Fruit fly (Drosophila melanogaster) S2 (cell line): ENCODE results near the gene Ca-alpha1T.

Experiments used
- CG8478 ChIP-seq: fragments of >200 bp; optimal IDR thresholded peaks from 2 replicates; lab custom pipeline; 2018
- CTCF ChIP-seq, 2 experiments: fragments of >200 bp; optimal IDR thresholded peaks; 2 replicates each; lab custom pipeline; 2018

Gene Ca-alpha1T

dm6 chrX:6192332-6192731, at the start of gene Ca-alpha1T:
Ca-alpha1T (minus strand) TSS chrX:6192483.
- TF ChIP-seq CG8478 (lab: Kevin White, UChicago) (no peak), CTCF (optimal IDR thresholded peaks at IDR 0.05; lab: Kevin White, UChicago) (no peak)

DNA sequence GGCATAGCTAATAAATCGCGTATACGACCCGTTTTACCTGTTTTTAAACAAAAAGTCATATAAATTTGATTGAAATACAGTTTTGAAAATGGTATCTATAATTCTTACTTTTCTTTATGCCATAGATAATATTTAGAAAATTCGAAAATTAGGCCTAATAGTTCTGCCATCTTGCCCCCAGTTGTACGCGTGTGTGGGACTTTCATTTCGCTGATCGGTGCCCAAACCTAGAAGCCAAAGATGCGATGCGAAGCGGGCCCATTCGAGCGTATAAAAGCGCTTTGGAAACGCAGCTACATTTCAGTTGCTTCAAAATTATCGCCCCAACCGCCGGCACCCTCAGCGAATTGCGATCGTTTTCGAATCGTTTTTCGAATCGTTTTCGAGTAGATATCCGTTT, 44.7 kb upstream of the Ca-alpha1T start, which contains the start of gene CG14445:
Gene CG14445, plus strand, starts transcription at position 301 of the 400 bp plus-strand sequence.
- no peak for TF ChIP-seq CTCF (optimal IDR thresholded peaks at IDR 0.05; lab: Kevin White, UChicago)
- TF ChIP-seq CG8478 (lab: Kevin White, UChicago) = no peak

DNA sequence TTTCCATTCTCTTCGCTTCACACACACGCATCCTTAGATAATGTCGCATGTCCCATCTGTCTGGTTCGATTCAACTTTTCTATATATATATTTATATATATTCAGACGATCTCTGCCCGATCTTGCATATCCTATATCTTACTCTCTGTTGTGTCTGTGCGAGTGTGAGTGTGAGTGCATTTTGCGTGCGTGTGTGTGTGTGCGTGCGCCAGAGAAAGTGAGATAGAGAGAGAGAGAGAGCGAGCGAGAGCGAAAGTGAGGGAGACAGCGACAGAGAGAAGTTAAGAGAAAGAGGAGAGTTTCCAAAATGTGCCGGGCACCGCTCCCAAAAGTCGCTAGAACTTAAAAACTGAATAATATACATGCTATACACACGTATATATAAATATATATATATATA, 39.5 kb upstream of the Ca-alpha1T start:
- TF ChIP-seq CTCF (optimal IDR thresholded peaks at IDR 0.05; lab: Kevin White, UChicago) (no peak), CG8478 (lab: Kevin White, UChicago) (no peak)

DNA sequence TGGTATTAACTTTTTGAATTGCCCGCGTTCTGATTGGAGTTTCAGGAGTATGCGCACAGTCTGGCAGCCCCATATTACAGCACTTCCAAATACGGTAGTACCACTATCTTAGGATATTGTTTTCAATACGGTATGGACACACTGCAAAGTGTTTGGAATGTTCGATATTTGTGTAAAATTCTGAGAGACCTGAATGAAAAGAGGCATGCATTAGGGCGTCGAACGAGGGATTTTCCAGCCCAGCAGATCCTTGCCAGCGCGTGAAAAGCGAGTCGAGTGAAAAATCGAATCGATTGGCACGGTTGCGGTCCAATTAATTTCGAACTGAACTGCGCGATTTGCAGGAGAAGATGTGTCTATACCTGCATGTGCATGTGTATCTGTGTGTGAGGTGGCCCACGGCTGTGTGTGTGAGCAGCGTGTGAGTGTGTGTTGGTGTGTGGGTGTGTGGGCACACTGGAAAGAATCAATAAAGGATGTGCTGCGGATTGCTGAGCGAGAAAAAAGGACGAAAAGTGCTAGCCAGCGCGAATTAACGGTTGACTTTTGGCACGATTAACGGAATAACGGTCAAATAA, 33.3 kb upstream of the Ca-alpha1T start, which contains the start of gene dtn:
Gene dtn, plus strand, starts transcription at position 176 of the 578 bp plus-strand sequence.
- TF ChIP-seq CG8478 (lab: Kevin White, UChicago) (no peak), CTCF (optimal IDR thresholded peaks at IDR 0.05; lab: Kevin White, UChicago) (no peak)

DNA sequence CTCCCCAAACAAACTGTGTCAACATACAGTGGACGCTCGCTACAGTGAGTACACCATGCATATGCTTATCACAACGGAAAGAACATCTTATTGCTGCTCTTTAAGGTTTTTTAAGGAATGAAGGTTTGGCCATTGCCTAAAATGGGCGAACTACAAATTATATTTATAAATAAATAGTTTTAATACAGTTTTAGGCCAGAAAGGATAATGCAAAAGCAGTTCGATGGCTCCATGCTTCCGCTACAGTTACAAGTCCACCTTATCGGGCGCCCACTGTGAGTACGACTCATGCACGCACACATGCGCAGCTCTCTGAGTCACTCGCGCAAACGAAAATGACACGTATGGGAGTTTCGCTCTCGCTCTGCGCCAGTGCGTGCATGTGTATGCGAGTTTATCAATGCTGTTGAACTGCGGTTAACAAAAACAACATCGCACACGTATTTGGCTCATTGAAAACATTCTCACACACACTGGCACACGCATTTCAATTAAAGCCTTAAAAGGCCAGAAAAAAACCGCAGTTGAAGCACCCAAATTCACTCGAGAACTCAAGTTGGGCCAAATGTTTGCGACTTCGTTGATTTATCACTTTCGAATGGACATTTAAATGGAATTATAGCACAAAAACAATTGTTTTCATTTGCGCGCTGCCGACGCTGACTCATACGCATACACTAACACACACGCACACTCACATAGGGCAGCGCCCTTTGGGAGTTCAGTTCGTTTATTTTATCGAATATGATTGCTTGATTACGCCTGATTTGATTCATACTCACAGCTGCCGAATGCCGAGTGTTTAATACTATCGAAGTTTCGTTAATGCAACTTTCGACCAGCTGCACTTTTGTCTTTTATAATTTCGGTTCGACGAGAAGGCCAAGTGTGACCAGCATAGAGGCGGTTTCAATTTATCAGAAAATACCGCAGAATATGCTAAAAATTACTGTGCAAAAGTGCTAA, 32.2 kb upstream of the Ca-alpha1T start, which contains the start of gene sqh:
Gene sqh, minus strand, starts transcription at position 916 of the 966 bp plus-strand sequence.
- TF ChIP-seq CG8478 (lab: Kevin White, UChicago) = no peak
- TF ChIP-seq CTCF (optimal IDR thresholded peaks at IDR 0.05; lab: Kevin White, UChicago) = no peak

- TF ChIP-seq CG8478 (lab: Kevin White, UChicago) = no peak
- TF ChIP-seq CTCF (optimal IDR thresholded peaks at IDR 0.05; lab: Kevin White, UChicago) = no peak
These were observed 27.6 kb upstream of the Ca-alpha1T start, which contains the start of gene Efr for dm6 chrX:6219845-6220345. Efr (plus strand) TSS chrX:6219957.

DNA sequence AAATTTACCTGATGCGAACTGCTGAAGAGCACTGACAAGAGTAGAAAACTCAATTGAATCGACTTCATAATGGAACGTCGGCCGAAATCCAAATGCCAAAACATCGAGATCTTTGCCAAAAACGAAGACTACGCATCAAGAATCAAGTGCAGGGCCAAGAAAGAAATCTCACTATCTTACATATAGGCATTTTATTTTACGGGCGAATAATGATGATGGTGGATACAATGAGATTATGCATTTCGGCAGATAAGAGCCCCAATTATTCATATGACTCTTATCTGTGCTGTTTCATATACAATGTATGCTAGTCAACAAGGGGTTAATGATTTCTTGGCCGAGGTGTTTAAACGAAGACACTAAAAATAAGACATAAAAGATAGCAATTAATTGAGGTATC, 26.9 kb upstream of the Ca-alpha1T start, which contains the start of gene Btnd:
Gene Btnd, minus strand, starts transcription at position 101 of the 400 bp plus-strand sequence.
- TF ChIP-seq CTCF (optimal IDR thresholded peaks at IDR 0.05; lab: Kevin White, UChicago) (no peak), CG8478 (lab: Kevin White, UChicago) (no peak)

dm6 chrX:6216650-6217049, 24.4 kb upstream of the Ca-alpha1T start:
- TF ChIP-seq CTCF (optimal IDR thresholded peaks at IDR 0.05; lab: Kevin White, UChicago) = no peak
- TF ChIP-seq CG8478 (lab: Kevin White, UChicago) = no peak

DNA sequence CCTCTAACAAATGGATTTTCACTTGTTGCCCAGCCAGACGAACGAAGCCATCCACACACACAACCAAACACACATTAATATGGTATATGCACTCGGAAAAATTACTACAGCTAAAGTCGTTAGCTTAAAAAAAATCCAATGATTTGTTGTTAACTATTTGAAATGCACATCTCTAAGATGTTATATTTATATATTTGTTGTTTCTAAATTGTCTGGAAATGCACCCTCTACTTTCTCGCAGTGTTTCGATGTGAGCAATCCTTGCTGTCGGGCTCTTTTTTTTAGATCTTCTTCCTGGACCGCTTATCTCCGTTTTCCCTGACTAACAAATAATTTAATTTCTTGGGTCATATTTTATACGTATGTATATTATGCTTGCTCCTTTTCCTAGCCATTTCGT, 12.8 kb upstream of the Ca-alpha1T start:
- TF ChIP-seq CG8478 (lab: Kevin White, UChicago) = no peak
- TF ChIP-seq CTCF (optimal IDR thresholded peaks at IDR 0.05; lab: Kevin White, UChicago) = no peak

DNA sequence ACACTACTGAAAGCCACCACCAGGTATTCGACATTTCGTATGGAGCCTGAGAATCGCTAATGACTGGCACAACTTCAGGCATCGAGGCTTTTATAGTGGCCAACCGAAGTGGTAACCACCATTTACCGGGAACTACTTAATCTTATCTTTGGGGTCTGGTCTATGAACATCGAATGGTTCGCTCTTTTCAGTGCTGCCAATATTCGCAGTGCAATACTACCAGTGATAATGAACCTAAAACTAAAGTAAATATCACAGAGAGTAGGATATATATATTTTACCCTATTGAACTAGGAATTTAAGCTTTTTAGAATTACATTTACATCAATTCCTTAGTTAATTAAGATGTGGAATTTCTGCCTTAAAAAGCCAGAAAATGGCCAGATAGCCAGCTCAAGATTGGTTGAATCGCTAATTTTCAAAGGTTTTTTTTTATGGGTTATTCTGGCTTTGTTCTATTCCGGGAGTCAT, 10.3 kb upstream of the Ca-alpha1T start, which contains the start of gene vanin-like:
Gene vanin-like, minus strand, starts transcription at position 51 of the 471 bp plus-strand sequence.
- no peak for TF ChIP-seq CG8478 (lab: Kevin White, UChicago)
- TF ChIP-seq CTCF (optimal IDR thresholded peaks at IDR 0.05; lab: Kevin White, UChicago) = no peak

DNA sequence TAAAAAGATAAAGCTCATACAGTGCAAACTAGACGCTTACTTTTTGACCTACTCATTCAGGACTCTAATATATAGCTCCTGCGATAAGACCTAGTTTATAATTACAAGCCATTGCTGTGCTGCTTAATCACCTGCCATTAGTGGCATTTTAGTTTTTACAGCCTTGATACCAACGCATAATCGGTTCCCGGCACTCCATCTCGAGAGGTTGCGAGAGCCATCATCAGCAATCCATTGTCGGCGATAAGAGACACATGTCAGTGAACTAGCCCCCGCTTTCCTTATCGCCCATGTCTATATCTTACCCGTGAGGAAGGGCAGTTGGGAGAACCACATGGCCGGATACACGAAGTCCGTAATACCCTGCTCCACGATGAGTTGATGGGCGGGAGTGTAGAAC, 9.2 kb upstream of the Ca-alpha1T start:
- TF ChIP-seq CG8478 (lab: Kevin White, UChicago) = no peak
- no peak for TF ChIP-seq CTCF (optimal IDR thresholded peaks at IDR 0.05; lab: Kevin White, UChicago)

dm6 chrX:6199791-6200190, 7.5 kb upstream of the Ca-alpha1T start, which contains the start of gene CG43090:
CG43090 (minus strand) TSS chrX:6199891.
- TF ChIP-seq CTCF (optimal IDR thresholded peaks at IDR 0.05; lab: Kevin White, UChicago) (no peak), CG8478 (lab: Kevin White, UChicago) (no peak)

- TF ChIP-seq CTCF (optimal IDR thresholded peaks at IDR 0.05; lab: Kevin White, UChicago) = no peak
- TF ChIP-seq CG8478 (lab: Kevin White, UChicago) = no peak
These were observed 6.3 kb upstream of the Ca-alpha1T start, which contains the start of gene CG32751 for dm6 chrX:6198554-6198953. CG32751 (minus strand) TSS chrX:6198654.

dm6 chrX:6196339-6196738, 4.1 kb upstream of the Ca-alpha1T start, which contains the start of gene CG32750:
CG32750 (minus strand) TSS chrX:6196439.
- TF ChIP-seq CTCF (optimal IDR thresholded peaks at IDR 0.05; lab: Kevin White, UChicago) (no peak), CG8478 (lab: Kevin White, UChicago) (no peak)
